Worm (Caenorhabditis elegans): ENCODE data around the gene T27A1.3.

DNA sequence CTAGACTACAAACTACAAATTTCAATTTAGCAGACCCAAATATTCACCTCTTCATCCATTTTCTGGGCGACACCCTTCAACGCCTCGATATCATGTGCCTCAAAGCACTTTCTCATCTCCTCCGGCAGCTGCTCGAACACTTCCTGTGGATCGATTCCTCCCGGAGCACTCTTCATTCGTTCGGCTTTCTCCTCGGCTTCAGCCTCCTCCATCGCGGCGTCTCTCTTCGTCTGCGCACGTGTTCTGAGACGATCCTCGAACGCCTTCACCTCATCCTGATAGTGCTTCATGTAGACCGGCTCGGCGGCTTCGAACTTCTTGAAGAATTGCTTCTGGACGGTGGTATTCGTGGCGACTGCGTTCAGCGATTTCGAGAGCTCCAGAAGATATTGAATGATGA, 43.5 kb downstream of the T27A1.3 start:
- TF ChIP-seq elt-1 (tag; optimal IDR thresholded peaks at IDR 0.05; ENCODE audit: borderline replicate concordance, insufficient read depth): no peak
- no peak for TF ChIP-seq nhr-237 (tag; optimal IDR thresholded peaks at IDR 0.05)
- TF ChIP-seq zip-8 (tag; optimal IDR thresholded peaks at IDR 0.05): no peak
- TF ChIP-seq sptf-1 (tag; optimal IDR thresholded peaks at IDR 0.05): no peak
- TF ChIP-seq mab-5 (tag; optimal IDR thresholded peaks at IDR 0.05): no peak
- no peak for TF ChIP-seq snpc-4 (tag; optimal IDR thresholded peaks at IDR 0.05)
- TF ChIP-seq ceh-83 (GFP tag; optimal IDR thresholded peaks at IDR 0.05): no peak
- TF ChIP-seq nhr-76 (tag; optimal IDR thresholded peaks at IDR 0.05): no peak
- no peak for TF ChIP-seq unc-39 (tag; optimal IDR thresholded peaks at IDR 0.05)

All from whole organism, mixed stage, embryonic.